Fruit fly (Drosophila melanogaster) whole organism: ENCODE results near the gene sip1.

Experiments
- CG8478 ChIP-seq: fragments of >200 bp; optimal IDR thresholded peaks from 2 replicates; lab custom pipeline; 2018; ENCODE audit warnings: inconsistent platforms
- Dll ChIP-seq: fragments of >200 bp; optimal IDR thresholded peaks from 2 replicates; lab custom pipeline; 2017
- EcR ChIP-seq, 2 experiments: fragments of >200 bp; optimal IDR thresholded peaks; 2 replicates each; lab custom pipeline; 2017; ENCODE audit warnings: missing biosample characterization in 2 of 2, missing genetic modification characterization in 2 of 2, missing genetic modification reagents in 2 of 2
- pan ChIP-seq: fragments of >200 bp; optimal IDR thresholded peaks from 2 replicates; lab custom pipeline; 2017
- psq ChIP-seq: fragments of >200 bp; optimal IDR thresholded peaks from 2 replicates; lab custom pipeline; 2017
- usp ChIP-seq: fragments of >200 bp; optimal IDR thresholded peaks from 2 replicates; lab custom pipeline; 2017; ENCODE audit warnings: missing biosample characterization, missing genetic modification characterization, mixed read lengths

DNA sequence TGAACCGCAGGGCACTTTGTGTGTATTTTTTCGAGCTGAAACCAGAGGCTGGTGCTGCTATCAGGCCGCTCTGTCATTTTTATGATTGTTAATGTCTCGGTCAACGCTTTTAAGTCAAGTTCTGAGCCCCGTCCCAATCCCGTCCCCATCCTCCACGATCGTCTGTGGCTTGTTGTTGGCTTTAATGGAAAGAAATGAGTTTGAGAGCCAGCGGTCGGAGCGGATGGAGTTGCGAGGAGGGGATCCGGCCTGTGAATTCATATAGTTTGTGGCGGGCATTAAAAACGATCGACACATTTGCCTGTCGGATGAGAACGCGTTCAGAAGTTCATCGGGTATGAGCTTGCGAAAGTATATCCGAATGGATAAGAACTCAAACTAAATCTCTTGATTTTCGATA is 25.0 kb downstream of the sip1 start, which contains the start of gene CG11029:
- TF ChIP-seq psq (lab: Kevin White, UChicago): no peak
- TF ChIP-seq usp (GFP tag; lab: Kevin White, UChicago): no peak
- no peak for TF ChIP-seq pan (lab: Kevin White, UChicago)
- no peak for TF ChIP-seq EcR (GFP tag; optimal IDR thresholded peaks at IDR 0.05; lab: Kevin White, UChicago)
- no peak for TF ChIP-seq Dll (lab: Kevin White, UChicago)
- TF ChIP-seq CG8478: no peak
